Worm (Caenorhabditis elegans): ENCODE results near the gene snb-6.

DNA sequence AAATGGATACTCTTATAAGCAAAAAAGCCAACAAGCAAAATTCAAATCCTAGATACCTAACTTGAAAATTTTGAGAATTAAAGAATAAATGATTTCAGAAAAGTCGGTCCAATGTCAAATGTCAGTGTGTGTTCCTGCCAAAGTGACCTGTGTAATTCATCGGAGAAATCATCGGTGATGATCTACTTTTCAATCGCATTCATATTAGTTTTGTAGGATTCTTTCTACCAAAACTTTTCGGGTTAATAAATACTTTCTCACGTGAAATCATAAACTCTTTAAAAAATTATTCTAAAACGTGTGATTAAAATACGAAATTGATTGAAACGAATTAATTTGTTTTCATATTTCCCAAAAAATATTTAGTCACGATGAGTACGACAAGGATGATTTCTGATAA lies 20.5 kb downstream of the snb-6 start, which contains the start of gene F46C5.7:
- no peak for TF ChIP-seq hlh-12 (tag; optimal IDR thresholded peaks at IDR 0.05)
- TF ChIP-seq T07F8.4 (tag; optimal IDR thresholded peaks at IDR 0.05) = no peak
- TF ChIP-seq rec-8 (tag; optimal IDR thresholded peaks at IDR 0.05) = no peak
- TF ChIP-seq tlf-1 (GFP tag; optimal IDR thresholded peaks at IDR 0.05) = no peak
- TF ChIP-seq nfya-2 (GFP tag; IDR thresholded peaks at IDR 0.05) = no peak
- no peak for TF ChIP-seq unc-62 (GFP tag; optimal IDR thresholded peaks at IDR 0.05)
- TF ChIP-seq aptf-2 (GFP tag; conservative IDR thresholded peaks at IDR 0.05) = no peak
- TF ChIP-seq ama-1 (optimal IDR thresholded peaks at IDR 0.05) = no peak
- TF ChIP-seq ama-1 (GFP tag; optimal IDR thresholded peaks at IDR 0.05) = no peak
- TF ChIP-seq snpc-4 (GFP tag; optimal IDR thresholded peaks at IDR 0.05) = no peak
- TF ChIP-seq snpc-4 (tag; optimal IDR thresholded peaks at IDR 0.05) = no peak
- TF ChIP-seq ztf-22 (GFP tag; optimal IDR thresholded peaks at IDR 0.05) = no peak
- no peak for TF ChIP-seq pha-4 (tag; optimal IDR thresholded peaks at IDR 0.05)
- no peak for TF ChIP-seq Y53F4B.3 (GFP tag; IDR thresholded peaks at IDR 0.05)
